Worm (Caenorhabditis elegans): ENCODE data around the gene msp-51.
"Not testable (repeated sequence)": the region's sequence is repeated elsewhere in the genome, so short reads cannot be mapped to it uniquely, and the experiment has no call there.

DNA sequence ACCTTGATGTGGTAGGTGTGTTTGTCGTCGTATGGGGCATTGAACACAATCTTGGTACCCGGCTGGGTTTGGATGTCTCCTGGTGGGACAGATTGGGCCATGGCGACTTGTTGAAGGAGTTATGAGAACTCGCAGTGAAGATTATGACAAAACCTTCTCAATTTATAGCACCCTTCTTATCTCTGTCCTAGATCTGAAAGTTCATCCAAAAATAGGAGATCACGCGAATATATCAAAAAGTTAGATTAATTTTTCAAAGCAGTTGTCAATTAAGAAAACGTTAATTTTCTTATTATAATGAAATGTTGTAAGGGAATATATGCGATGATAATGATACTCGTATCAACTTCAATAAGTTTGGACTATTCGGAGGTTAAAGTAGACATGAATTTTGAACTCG lies at the start of gene msp-51:
- TF ChIP-seq alr-1 (tag; optimal IDR thresholded peaks at IDR 0.05); zag-1 (tag; optimal IDR thresholded peaks at IDR 0.05); ceh-82 (tag; optimal IDR thresholded peaks at IDR 0.05); lin-13 (GFP tag; optimal IDR thresholded peaks at IDR 0.05): not testable (repeated sequence)
